Worm (Caenorhabditis elegans): ENCODE data around the gene mrpl-12.
"Not testable (repeated sequence)": the region's sequence is repeated elsewhere in the genome, so short reads cannot be mapped to it uniquely, and the experiment has no call there.

Gene mrpl-12

DNA sequence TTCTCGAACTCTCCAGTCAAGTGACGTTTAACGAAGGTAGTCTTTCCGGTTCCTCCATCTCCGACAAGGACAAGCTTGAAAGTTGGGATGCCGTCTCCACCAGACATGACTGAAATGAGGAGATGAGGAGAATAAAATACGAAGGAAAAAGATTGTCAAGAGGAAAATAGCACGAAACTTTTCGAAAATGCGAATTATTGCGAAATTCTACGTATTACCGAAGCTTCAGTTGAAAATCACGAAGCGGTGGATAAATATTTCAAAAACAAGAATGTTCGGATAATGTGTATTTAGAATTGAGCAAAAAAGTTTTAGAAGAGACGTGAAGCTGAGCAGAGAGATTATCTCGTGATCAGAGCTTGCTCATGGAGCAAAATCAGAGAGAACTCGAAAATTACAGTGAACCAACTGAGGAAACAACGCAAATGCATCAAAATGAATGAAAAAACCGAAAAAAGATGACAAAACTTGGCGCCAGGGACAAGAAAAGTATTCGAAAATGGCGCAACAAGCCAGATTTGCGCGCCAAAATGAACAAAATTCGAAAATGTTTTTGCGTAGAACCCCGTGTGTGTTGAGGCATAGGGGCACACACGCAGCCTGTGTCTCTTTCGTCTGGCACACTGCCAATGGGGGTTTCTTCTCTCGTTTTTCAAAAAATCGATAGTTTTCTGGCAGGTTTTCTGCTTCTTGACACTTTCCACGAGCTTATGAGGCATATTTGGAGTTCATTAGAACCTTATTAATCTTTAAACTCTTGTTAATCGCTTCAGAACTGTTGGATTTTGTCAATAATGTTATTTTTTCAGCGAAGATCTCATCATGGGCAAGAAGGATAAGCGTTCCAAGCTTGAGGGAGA, 40.3 kb downstream of the mrpl-12 start, which contains the start of the genes ran-1 and dkc-1 (continued):
- peak; percentile 79; the same call in 1 of the 2 replicates for TF ChIP-seq nfyb-1 (GFP tag; IDR thresholded peaks at IDR 0.05)
- TF ChIP-seq pbrm-1 (GFP tag; IDR thresholded peaks at IDR 0.05): peak; percentile 80
- no peak for TF ChIP-seq Y56A3A.18 (GFP tag; IDR thresholded peaks at IDR 0.05)
- TF ChIP-seq lsl-1 (GFP tag; optimal IDR thresholded peaks at IDR 0.05): peak; percentile 80
- peak; percentile 79 for TF ChIP-seq snpc-1.3 (tag; optimal IDR thresholded peaks at IDR 0.05; ENCODE audit: insufficient read depth)
- peak; percentile 35 for TF ChIP-seq snpc-4 (GFP tag; optimal IDR thresholded peaks at IDR 0.05)
- peak; percentile 31 to 52 (median 38) for TF ChIP-seq snpc-4 (tag; optimal IDR thresholded peaks at IDR 0.05)
- TF ChIP-seq let-607 (tag; optimal IDR thresholded peaks at IDR 0.05): no peak
- TF ChIP-seq B0019.2 (GFP tag; conservative IDR thresholded peaks at IDR 0.05): peak; percentile 86
- peak in 2 of 3 experiments; percentile 74 to 79 for TF ChIP-seq lin-35 (GFP tag; optimal IDR thresholded peaks at IDR 0.05)
- TF ChIP-seq lir-1 (GFP tag; conservative IDR thresholded peaks at IDR 0.05): 0 out of 2 replicates have a peak, but pooled peaks have one; percentile 29
- TF ChIP-seq F55B11.4 (tag; optimal IDR thresholded peaks at IDR 0.05; ENCODE audit: borderline replicate concordance, insufficient read depth): no peak
- no peak for TF ChIP-seq fkh-3 (tag; optimal IDR thresholded peaks at IDR 0.05)
- no peak for TF ChIP-seq Y53F4B.3 (GFP tag; IDR thresholded peaks at IDR 0.05)
- no peak for TF ChIP-seq ccch-3 (GFP tag; optimal IDR thresholded peaks at IDR 0.05)
- peak; percentile 86 for TF ChIP-seq madf-3 (GFP tag; IDR thresholded peaks at IDR 0.05)
- peak; percentile 92 for TF ChIP-seq tlf-1 (GFP tag; optimal IDR thresholded peaks at IDR 0.05)
- peak; percentile 87 for TF ChIP-seq C17E4.6 (GFP tag; IDR thresholded peaks at IDR 0.05)
- TF ChIP-seq sea-2 (GFP tag; IDR thresholded peaks at IDR 0.05): no peak
- no peak for TF ChIP-seq F52B5.7 (tag; optimal IDR thresholded peaks at IDR 0.05)
- no peak for TF ChIP-seq nhr-179 (tag; optimal IDR thresholded peaks at IDR 0.05)
- TF ChIP-seq lin-54 (GFP tag; optimal IDR thresholded peaks at IDR 0.05): peak; percentile 93
- TF ChIP-seq atf-7 (tag; optimal IDR thresholded peaks at IDR 0.05): no peak
- TF ChIP-seq attf-5 (GFP tag; optimal IDR thresholded peaks at IDR 0.05): peak; percentile 90
- TF ChIP-seq cebp-2 (GFP tag; IDR thresholded peaks at IDR 0.05): no peak
- TF ChIP-seq ceh-58 (GFP tag; IDR thresholded peaks at IDR 0.05): no peak
- TF ChIP-seq mel-28 (tag; optimal IDR thresholded peaks at IDR 0.05; ENCODE audit: borderline replicate concordance): no peak

DNA sequence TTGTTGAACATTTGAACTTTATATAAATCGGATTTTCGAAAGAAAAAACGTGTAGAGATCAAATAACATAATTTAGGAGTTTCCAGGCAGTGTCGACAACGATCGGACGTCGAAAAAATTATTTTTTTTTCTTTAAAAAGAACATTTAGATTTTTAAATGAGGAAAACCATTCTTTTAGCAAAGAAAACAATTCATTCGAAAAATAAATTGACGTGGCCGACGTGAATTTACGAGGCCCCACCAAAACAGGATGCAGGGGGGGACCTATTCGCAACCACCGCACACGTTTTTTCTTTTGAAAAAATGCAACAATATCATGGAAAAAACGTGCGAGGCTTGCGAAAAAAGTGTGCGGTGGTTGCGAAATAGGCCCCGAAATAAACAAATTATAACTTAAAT, 42.5 kb downstream of the mrpl-12 start, which contains the start of gene enu-3.6:
Gene enu-3.6 (plus strand): TSS at position 392 of the 400 bp plus-strand sequence.
- 0 out of 2 replicates have a peak, but pooled peaks have one; percentile 24 for TF ChIP-seq madf-8 (GFP tag; conservative IDR thresholded peaks at IDR 0.05)
- peak; percentile 33 for TF ChIP-seq him-1 (tag; optimal IDR thresholded peaks at IDR 0.05)
- TF ChIP-seq xnd-1 (tag; optimal IDR thresholded peaks at IDR 0.05): peak; percentile 23
- TF ChIP-seq F49E8.2 (tag; optimal IDR thresholded peaks at IDR 0.05; ENCODE audit: insufficient read depth): peak; percentile 39
- TF ChIP-seq cebp-2 (GFP tag; IDR thresholded peaks at IDR 0.05): 0 out of 2 replicates have a peak, but pooled peaks have one; percentile 44
- TF ChIP-seq athp-1 (tag; optimal IDR thresholded peaks at IDR 0.05): peak; percentile 62
- peak; percentile 53 for TF ChIP-seq hrde-1 (tag; optimal IDR thresholded peaks at IDR 0.05; ENCODE audit: borderline replicate concordance)
- not testable (repeated sequence) for TF ChIP-seq snpc-4 (GFP tag; optimal IDR thresholded peaks at IDR 0.05); cebp-1 (GFP tag; IDR thresholded peaks at IDR 0.05)
- peak in 1 of 4 experiments; percentile 8 for TF ChIP-seq snpc-4 (tag; optimal IDR thresholded peaks at IDR 0.05)
- TF ChIP-seq ceh-100 (GFP tag; IDR thresholded peaks at IDR 0.05): peak; percentile 40; the same call in 1 of the 2 replicates
- TF ChIP-seq attf-6 (GFP tag; IDR thresholded peaks at IDR 0.05): 0 out of 2 replicates have a peak, but pooled peaks have one; percentile 38
- peak; percentile 59 for TF ChIP-seq hsf-1 (GFP tag; IDR thresholded peaks at IDR 0.05)
- peak; percentile 62; the same call in 1 of the 2 replicates for TF ChIP-seq madf-6 (GFP tag; IDR thresholded peaks at IDR 0.05)
- peak; percentile 28; the same call in 1 of the 2 replicates for TF ChIP-seq Y53G8AR.9 (GFP tag; conservative IDR thresholded peaks at IDR 0.05)
- peak; percentile 21 for TF ChIP-seq unc-130 (GFP tag; optimal IDR thresholded peaks at IDR 0.05)
- TF ChIP-seq cebp-1 (tag; optimal IDR thresholded peaks at IDR 0.05): peak; percentile 68
